Fruit fly (Drosophila melanogaster) whole organism, embryonic: Measurements from ENCODE around the gene Hpd.
A peak's percentile ranks its signal among the peaks of the same experiment; 100 is the strongest.

Experiments used
- Asciz ChIP-seq: fragments of 200-800 bp; sonication (Bioruptor generic); optimal IDR thresholded peaks from 2 replicates; lab custom pipeline; 2017; ENCODE audit warnings: missing biosample characterization, mild to moderate bottlenecking, missing genetic modification characterization, missing genetic modification reagents
- CG10209 ChIP-seq: fragments of 200-800 bp; sonication (Bioruptor generic); optimal IDR thresholded peaks from 3 replicates; lab custom pipeline; 2017; ENCODE audit warnings: missing biosample characterization, mild to moderate bottlenecking, missing genetic modification characterization, missing genetic modification reagents
- CG11504 ChIP-seq: fragments of 200-800 bp; sonication (Bioruptor generic); optimal IDR thresholded peaks from 3 replicates; lab custom pipeline; 2019; ENCODE audit warnings: missing biosample characterization, mild to moderate bottlenecking, missing genetic modification characterization, moderate library complexity
- CG12299 ChIP-seq: fragments of 200-800 bp; sonication (Bioruptor generic); optimal IDR thresholded peaks from 2 replicates; lab custom pipeline; 2018; ENCODE audit warnings: missing biosample characterization, mild to moderate bottlenecking, missing genetic modification characterization
- CG13296 ChIP-seq: fragments of 200-800 bp; sonication (Bioruptor generic); optimal IDR thresholded peaks from 3 replicates; lab custom pipeline; 2018; ENCODE audit warnings: missing biosample characterization, mild to moderate bottlenecking, missing genetic modification characterization
- CG13424 ChIP-seq: fragments of 200-800 bp; sonication (Bioruptor generic); optimal IDR thresholded peaks from 2 replicates; lab custom pipeline; 2019; ENCODE audit warnings: missing biosample characterization, mild to moderate bottlenecking, missing genetic modification characterization, moderate library complexity
- CG15514 ChIP-seq: fragments of 200-800 bp; sonication (Bioruptor generic); optimal IDR thresholded peaks from 3 replicates; lab custom pipeline; 2017; ENCODE audit warnings: missing biosample characterization, missing genetic modification characterization, mild to moderate bottlenecking, moderate library complexity, missing genetic modification reagents
- CG15601 ChIP-seq: fragments of 200-800 bp; sonication (Bioruptor generic); optimal IDR thresholded peaks from 3 replicates; lab custom pipeline; 2019; ENCODE audit warnings: missing biosample characterization, mild to moderate bottlenecking, missing genetic modification characterization, moderate library complexity
- CG15696 ChIP-seq: fragments of 200-800 bp; sonication (Bioruptor generic); optimal IDR thresholded peaks from 2 replicates; lab custom pipeline; 2019; ENCODE audit warnings: missing biosample characterization, mild to moderate bottlenecking, missing genetic modification characterization, moderate library complexity
- CG17385 ChIP-seq: fragments of 200-800 bp; sonication (Bioruptor generic); optimal IDR thresholded peaks from 3 replicates; lab custom pipeline; 2018; ENCODE audit warnings: missing biosample characterization, mild to moderate bottlenecking, missing genetic modification characterization
- CG17568 ChIP-seq: fragments of 200-800 bp; sonication (Bioruptor generic); optimal IDR thresholded peaks from 2 replicates; lab custom pipeline; 2018; ENCODE audit warnings: missing biosample characterization, mild to moderate bottlenecking, missing genetic modification characterization, moderate library complexity
- CG17912 ChIP-seq: fragments of 200-800 bp; sonication (Bioruptor generic); optimal IDR thresholded peaks from 2 replicates; lab custom pipeline; 2018; ENCODE audit warnings: missing biosample characterization, mild to moderate bottlenecking, missing genetic modification characterization
- CG18599 ChIP-seq: fragments of 200-800 bp; sonication (Bioruptor generic); optimal IDR thresholded peaks from 3 replicates; lab custom pipeline; 2017; ENCODE audit warnings: missing biosample characterization, missing genetic modification characterization, mild to moderate bottlenecking, moderate library complexity, missing genetic modification reagents
- CG18619 ChIP-seq: fragments of 200-800 bp; sonication (Bioruptor generic); optimal IDR thresholded peaks from 3 replicates; lab custom pipeline; 2017; ENCODE audit warnings: missing biosample characterization, mild to moderate bottlenecking, missing genetic modification characterization
- CG33557 ChIP-seq: fragments of 200-800 bp; sonication (Bioruptor generic); optimal IDR thresholded peaks from 2 replicates; lab custom pipeline; 2019; ENCODE audit warnings: missing biosample characterization, mild to moderate bottlenecking, missing genetic modification characterization, moderate library complexity
- CG4404 ChIP-seq: fragments of 200-800 bp; sonication (Bioruptor generic); IDR thresholded peaks from 2 replicates; pipeline ENCODE4 v1.3.6; 2022; ENCODE audit warnings: missing biosample characterization, missing genetic modification characterization
- CG4707 ChIP-seq: fragments of 200-800 bp; sonication (Bioruptor generic); optimal IDR thresholded peaks from 2 replicates; lab custom pipeline; 2018; ENCODE audit warnings: missing biosample characterization, mild to moderate bottlenecking, missing genetic modification characterization, moderate library complexity
- CG6654 ChIP-seq: fragments of 200-800 bp; sonication (Bioruptor generic); optimal IDR thresholded peaks from 2 replicates; lab custom pipeline; 2017; ENCODE audit warnings: missing biosample characterization, mild to moderate bottlenecking, missing genetic modification characterization
- CG8359 ChIP-seq: fragments of 200-800 bp; sonication (Bioruptor generic); optimal IDR thresholded peaks from 2 replicates; lab custom pipeline; 2017; ENCODE audit warnings: missing biosample characterization, mild to moderate bottlenecking, missing genetic modification characterization, borderline replicate concordance
- CG8924 ChIP-seq: fragments of 200-800 bp; optimal IDR thresholded peaks from 3 replicates; lab custom pipeline; 2019; ENCODE audit warnings: missing biosample characterization, mild to moderate bottlenecking, missing genetic modification characterization, moderate library complexity
- CrebB ChIP-seq: fragments of 200-800 bp; sonication (Bioruptor generic); optimal IDR thresholded peaks from 3 replicates; lab custom pipeline; 2018; ENCODE audit warnings: missing biosample characterization, mild to moderate bottlenecking, missing genetic modification characterization
- D19B ChIP-seq: fragments of 200-800 bp; sonication (Bioruptor generic); optimal IDR thresholded peaks from 2 replicates; lab custom pipeline; 2017; ENCODE audit warnings: missing biosample characterization, mild to moderate bottlenecking, missing genetic modification characterization
- Dek ChIP-seq: fragments of 200-800 bp; sonication (Bioruptor generic); optimal IDR thresholded peaks from 3 replicates; lab custom pipeline; 2019; ENCODE audit warnings: missing biosample characterization, mild to moderate bottlenecking, missing genetic modification characterization, moderate library complexity
- Elba2 ChIP-seq: fragments of 200-800 bp; sonication (Bioruptor generic); optimal IDR thresholded peaks from 3 replicates; lab custom pipeline; 2016; ENCODE audit warnings: missing biosample characterization, missing genetic modification characterization
- Fer2 ChIP-seq: fragments of 200-800 bp; sonication (Bioruptor generic); optimal IDR thresholded peaks from 2 replicates; lab custom pipeline; 2018; ENCODE audit warnings: missing biosample characterization, mild to moderate bottlenecking, missing genetic modification characterization, moderate library complexity
- Hmr ChIP-seq: fragments of 200-800 bp; sonication (Bioruptor generic); optimal IDR thresholded peaks from 3 replicates; lab custom pipeline; 2017; ENCODE audit warnings: mild to moderate bottlenecking, missing biosample characterization, missing genetic modification reagents, missing genetic modification characterization
- Hr51 ChIP-seq, 2 experiments: fragments of 200-800 bp; sonication (Bioruptor generic); optimal IDR thresholded peaks; 2 replicates in 1 of 2; 3 replicates in 1 of 2; lab custom pipeline; 2016 to 2018; ENCODE audit warnings: missing biosample characterization in 2 of 2, missing genetic modification characterization in 2 of 2, mild to moderate bottlenecking in 1 of 2, moderate library complexity in 1 of 2
- MTF-1 ChIP-seq: fragments of 200-800 bp; sonication (Bioruptor generic); optimal IDR thresholded peaks from 2 replicates; lab custom pipeline; 2018; ENCODE audit warnings: missing biosample characterization, mild to moderate bottlenecking, missing genetic modification characterization, borderline replicate concordance
- Meics ChIP-seq: fragments of 200-800 bp; sonication (Bioruptor generic); optimal IDR thresholded peaks from 2 replicates; lab custom pipeline; 2017; ENCODE audit warnings: missing biosample characterization, mild to moderate bottlenecking, missing genetic modification characterization
- Sox100B ChIP-seq: fragments of 200-800 bp; sonication (Bioruptor generic); optimal IDR thresholded peaks from 3 replicates; lab custom pipeline; 2018; ENCODE audit warnings: missing biosample characterization, mild to moderate bottlenecking, missing genetic modification characterization
- Stat92E ChIP-seq, 3 experiments: fragments of >200 bp in 2 of 3; fragments of 200-800 bp in 1 of 3; sonication (Bioruptor generic) in 1 of 3; optimal IDR thresholded peaks; 2 replicates each; lab custom pipeline; 2017 to 2019; ENCODE audit warnings: missing biosample characterization in 3 of 3, missing genetic modification characterization in 3 of 3, mild to moderate bottlenecking in 1 of 3, moderate library complexity in 1 of 3
- Vsx1 ChIP-seq: fragments of 200-800 bp; sonication (Bioruptor generic); optimal IDR thresholded peaks from 2 replicates; lab custom pipeline; 2017; ENCODE audit warnings: missing biosample characterization, mild to moderate bottlenecking, missing genetic modification characterization, missing genetic modification reagents
- Xrp1 ChIP-seq: fragments of 200-800 bp; sonication (Bioruptor generic); IDR thresholded peaks from 2 replicates; pipeline ENCODE4 v1.3.6; 2022; ENCODE audit warnings: missing biosample characterization, missing genetic modification characterization
- ac ChIP-seq: fragments of 200-800 bp; sonication (Bioruptor generic); optimal IDR thresholded peaks from 3 replicates; lab custom pipeline; 2017; ENCODE audit warnings: missing biosample characterization, mild to moderate bottlenecking, missing genetic modification characterization
- ci ChIP-seq: fragments of 200-800 bp; sonication (Bioruptor generic); IDR thresholded peaks from 3 replicates; pipeline ENCODE4 v1.3.6; 2022; ENCODE audit warnings: missing biosample characterization, missing genetic modification characterization
- fd102C ChIP-seq: fragments of 200-800 bp; sonication (Bioruptor generic); optimal IDR thresholded peaks from 2 replicates; lab custom pipeline; 2018; ENCODE audit warnings: missing biosample characterization, mild to moderate bottlenecking, missing genetic modification characterization, moderate library complexity
- hkb ChIP-seq, 2 experiments: fragments of 200-800 bp in 1 of 2; fragments of >200 bp in 1 of 2; sonication (Bioruptor generic) in 1 of 2; IDR thresholded peaks in 1 of 2; optimal IDR thresholded peaks in 1 of 2; 2 replicates each; pipeline versions ENCODE4 v1.3.6 to Lab custom; 2017 to 2022; ENCODE audit warnings: missing biosample characterization in 1 of 2, missing genetic modification characterization in 1 of 2
- jumu ChIP-seq: fragments of 200-800 bp; sonication (Bioruptor generic); optimal IDR thresholded peaks from 3 replicates; lab custom pipeline; 2016; ENCODE audit warnings: missing biosample characterization, missing genetic modification characterization
- lov ChIP-seq, 2 experiments: fragments of 200-800 bp in 1 of 2; fragments of >200 bp in 1 of 2; sonication (Bioruptor generic) in 1 of 2; IDR thresholded peaks in 1 of 2; optimal IDR thresholded peaks in 1 of 2; 2 replicates in 1 of 2; 3 replicates in 1 of 2; pipeline versions ENCODE4 v1.3.6 to Lab custom; 2017 to 2022; ENCODE audit warnings: missing biosample characterization in 1 of 2, missing genetic modification characterization in 1 of 2
- odd ChIP-seq: fragments of 200-800 bp; sonication (Bioruptor generic); optimal IDR thresholded peaks from 2 replicates; lab custom pipeline; 2017; ENCODE audit warnings: missing biosample characterization, mild to moderate bottlenecking, missing genetic modification characterization
- org-1 ChIP-seq: fragments of 200-800 bp; sonication (Bioruptor generic); optimal IDR thresholded peaks from 2 replicates; lab custom pipeline; 2017; ENCODE audit warnings: missing biosample characterization, missing genetic modification characterization
- pho ChIP-seq: fragments of 200-800 bp; sonication (Bioruptor generic); optimal IDR thresholded peaks from 2 replicates; lab custom pipeline; 2016; ENCODE audit warnings: missing biosample characterization, missing genetic modification characterization
- phol ChIP-seq: fragments of 200-800 bp; sonication (Bioruptor generic); optimal IDR thresholded peaks from 3 replicates; lab custom pipeline; 2018; ENCODE audit warnings: missing biosample characterization, mild to moderate bottlenecking, missing genetic modification characterization, moderate library complexity
- salm ChIP-seq: fragments of 200-800 bp; sonication (Bioruptor generic); optimal IDR thresholded peaks from 2 replicates; lab custom pipeline; 2018; ENCODE audit warnings: missing biosample characterization, mild to moderate bottlenecking, missing genetic modification characterization
- so ChIP-seq: fragments of 200-800 bp; sonication (Bioruptor generic); IDR thresholded peaks from 3 replicates; pipeline ENCODE4 v1.3.6; 2022; ENCODE audit warnings: missing biosample characterization, missing genetic modification characterization
- tap ChIP-seq: fragments of 200-800 bp; optimal IDR thresholded peaks from 3 replicates; lab custom pipeline; 2019; ENCODE audit warnings: missing biosample characterization, mild to moderate bottlenecking, missing genetic modification characterization, moderate library complexity
- wek ChIP-seq: fragments of 200-800 bp; sonication (Bioruptor generic); optimal IDR thresholded peaks from 3 replicates; lab custom pipeline; 2018; ENCODE audit warnings: missing biosample characterization, mild to moderate bottlenecking, missing genetic modification characterization, moderate library complexity

Hpd gene

dm6 chr3L:20447957-20448356 lies 8.3 kb upstream of the Hpd start (continued):
- TF ChIP-seq wek (peak; percentile 51), tap (tag; lab: Kevin White, UChicago) (peak; percentile 42), salm (tag; lab: Kevin White, UChicago) (peak; percentile 31), CG12299 (tag; lab: Kevin White, UChicago) (peak; percentile 49), CG17912 (GFP tag; lab: Kevin White, UChicago) (peak; percentile 21), CG17568 (GFP tag; lab: Kevin White, UChicago) (peak; percentile 68), Vsx1 (GFP tag; lab: Kevin White, UChicago) (peak; percentile 69), ac (GFP tag; lab: Kevin White, UChicago) (peak; percentile 50), Xrp1 (GFP tag; lab: Robert Waterston, UW) (peak; percentile 20; the same call in 1 of the 2 replicates), Asciz (peak; percentile 47), CG33557 (GFP tag; lab: Kevin White, UChicago) (peak; percentile 55), Hmr (GFP tag; lab: Kevin White, UChicago) (peak; percentile 69), Fer2 (tag; lab: Kevin White, UChicago) (peak; percentile 28), Meics (peak; percentile 48), odd (GFP tag; lab: Kevin White, UChicago) (peak; percentile 62), lov (optimal IDR thresholded peaks at IDR 0.05; lab: Kevin White, UChicago) (no peak), lov (GFP tag; IDR thresholded peaks at IDR 0.05; lab: Robert Waterston, UW) (no peak), phol (tag; lab: Kevin White, UChicago) (no peak), org-1 (GFP tag; lab: Kevin White, UChicago) (no peak), CG18619 (GFP tag; lab: Kevin White, UChicago) (peak; percentile 19), pho (no peak), ci (GFP tag; lab: Robert Waterston, UW) (0 out of 3 replicates have a peak, but pooled peaks have one; percentile 32), CG13424 (tag; lab: Kevin White, UChicago) (peak; percentile 27), Sox100B (GFP tag; lab: Kevin White, UChicago) (peak; percentile 54), CG15601 (peak; percentile 37), Dek (peak; percentile 30), CG6654 (GFP tag; lab: Kevin White, UChicago) (no peak), fd102C (GFP tag; lab: Kevin White, UChicago) (peak; percentile 48), CG11504 (tag; lab: Kevin White, UChicago) (peak; percentile 17), Hr51 (GFP tag; optimal IDR thresholded peaks at IDR 0.05; lab: Kevin White, UChicago) (peak in 1 of 2 experiments; percentile 5), jumu (no peak), CG4404 (no peak), so (GFP tag; lab: Robert Waterston, UW) (peak; percentile 12; the same call in 1 of the 3 replicates), CrebB (peak; percentile 59), hkb (optimal IDR thresholded peaks at IDR 0.05; lab: Kevin White, UChicago) (no peak), hkb (GFP tag; IDR thresholded peaks at IDR 0.05; lab: Robert Waterston, UW) (0 out of 2 replicates have a peak, but pooled peaks have one; percentile 49), Elba2 (GFP tag; lab: Kevin White, UChicago) (no peak), CG15514 (GFP tag; lab: Kevin White, UChicago) (peak; percentile 61), CG8924 (tag; lab: Kevin White, UChicago) (peak; percentile 26), MTF-1 (GFP tag; lab: Kevin White, UChicago) (peak; percentile 80), CG8359 (GFP tag; lab: Kevin White, UChicago) (peak; percentile 36), Stat92E (GFP tag; optimal IDR thresholded peaks at IDR 0.05; lab: Kevin White, UChicago) (peak in 1 of 3 experiments; percentile 38), CG10209 (GFP tag; lab: Kevin White, UChicago) (peak; percentile 39), D19B (peak; percentile 9), CG17385 (GFP tag; lab: Kevin White, UChicago) (peak; percentile 38), CG18599 (GFP tag; lab: Kevin White, UChicago) (peak; percentile 52), CG4707 (GFP tag; lab: Kevin White, UChicago) (peak; percentile 7), CG15696 (tag; lab: Kevin White, UChicago) (peak; percentile 70), CG13296 (GFP tag; lab: Kevin White, UChicago) (peak; percentile 69)
